Worm (Caenorhabditis elegans): Measurements from ENCODE around the gene C49F5.13.

Gene C49F5.13

DNA sequence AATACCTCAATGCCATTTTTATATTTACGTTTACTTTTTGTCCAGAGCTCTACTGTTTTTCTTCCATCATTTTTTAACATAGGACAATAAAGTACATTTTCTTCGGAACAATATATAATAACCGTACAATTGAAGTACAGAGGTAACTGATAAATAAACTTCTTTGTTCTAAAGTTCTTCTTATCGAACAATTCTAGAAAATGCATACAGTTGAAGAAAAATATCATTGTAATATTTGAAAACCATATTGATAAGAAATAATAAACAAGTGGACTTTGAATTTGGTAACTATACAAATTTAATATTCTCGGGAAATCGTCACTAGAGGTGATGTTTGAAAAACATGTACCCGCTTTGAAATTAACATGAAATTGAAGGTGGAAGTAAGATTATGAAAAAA is 35.4 kb downstream of the C49F5.13 start:
- TF ChIP-seq C04F5.9 (tag; optimal IDR thresholded peaks at IDR 0.05): no peak
- TF ChIP-seq lin-13 (GFP tag; optimal IDR thresholded peaks at IDR 0.05): no peak
- no peak for TF ChIP-seq vab-15 (tag; optimal IDR thresholded peaks at IDR 0.05)
- no peak for TF ChIP-seq swsn-7 (tag; optimal IDR thresholded peaks at IDR 0.05)
- no peak for TF ChIP-seq C34B4.2 (tag; optimal IDR thresholded peaks at IDR 0.05)
- TF ChIP-seq F16B12.6 (tag; optimal IDR thresholded peaks at IDR 0.05): no peak
- no peak for TF ChIP-seq ets-5 (GFP tag; IDR thresholded peaks at IDR 0.05)
- no peak for TF ChIP-seq mef-2 (tag; optimal IDR thresholded peaks at IDR 0.05)

DNA sequence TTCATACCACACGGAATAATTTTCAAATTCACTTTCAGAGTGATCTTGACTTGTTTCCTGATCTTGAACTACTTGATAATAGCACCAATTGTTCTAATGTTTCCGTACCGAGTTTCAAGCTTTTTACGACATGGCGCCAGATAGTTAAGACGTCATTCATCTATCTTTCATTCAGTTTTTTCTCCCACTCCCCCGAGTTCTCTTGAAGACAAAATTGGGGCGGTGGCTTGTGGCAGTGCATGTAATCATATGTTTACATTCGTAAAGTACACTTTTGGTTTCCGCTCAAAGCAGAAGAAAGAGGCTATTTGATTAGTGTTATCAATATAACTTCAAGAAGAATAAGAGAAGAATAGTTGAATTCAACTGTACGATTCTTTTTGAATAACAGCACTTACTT is 38.4 kb downstream of the C49F5.13 start:
- TF ChIP-seq tbx-2 (tag; optimal IDR thresholded peaks at IDR 0.05) (no peak), sup-37 (GFP tag; optimal IDR thresholded peaks at IDR 0.05) (no peak), nhr-77 (tag; optimal IDR thresholded peaks at IDR 0.05) (no peak), ztf-11 (tag; optimal IDR thresholded peaks at IDR 0.05) (no peak), efl-1 (optimal IDR thresholded peaks at IDR 0.05) (no peak), efl-1 (GFP tag; optimal IDR thresholded peaks at IDR 0.05 in 1 of 2) (no peak), ceh-90 (tag; optimal IDR thresholded peaks at IDR 0.05) (no peak)

DNA sequence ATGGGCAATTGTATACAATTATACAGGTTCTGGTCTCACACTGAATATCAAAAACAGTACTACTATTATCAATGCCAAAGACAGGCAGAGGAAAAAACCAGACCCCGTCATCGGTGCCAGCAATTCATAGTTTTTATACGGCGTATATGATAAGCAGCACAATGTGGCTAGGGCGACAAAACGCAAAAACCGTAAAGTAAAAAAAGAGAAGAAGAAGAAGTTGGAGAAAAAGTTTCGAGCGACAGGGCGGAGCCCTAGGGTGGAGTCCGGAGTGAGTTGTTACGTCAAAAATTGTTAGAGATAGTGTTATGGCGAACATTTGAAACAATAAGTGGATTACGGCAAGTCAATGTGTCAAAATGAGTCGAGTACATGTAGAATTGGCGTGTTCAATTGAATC is 40.4 kb downstream of the C49F5.13 start:
- TF ChIP-seq mep-1 (tag; optimal IDR thresholded peaks at IDR 0.05) (no peak), efl-1 (optimal IDR thresholded peaks at IDR 0.05) (no peak), efl-1 (GFP tag; optimal IDR thresholded peaks at IDR 0.05 in 1 of 2) (peak in 1 of 2 experiments; percentile 56), lin-35 (GFP tag; optimal IDR thresholded peaks at IDR 0.05) (peak in 1 of 2 experiments; percentile 3), sup-37 (GFP tag; optimal IDR thresholded peaks at IDR 0.05) (no peak), lin-13 (GFP tag; optimal IDR thresholded peaks at IDR 0.05) (no peak), nhr-237 (tag; optimal IDR thresholded peaks at IDR 0.05) (no peak), pqm-1 (tag; optimal IDR thresholded peaks at IDR 0.05) (no peak), swsn-7 (tag; optimal IDR thresholded peaks at IDR 0.05) (no peak), nhr-11 (tag; optimal IDR thresholded peaks at IDR 0.05) (no peak), unc-130 (tag; optimal IDR thresholded peaks at IDR 0.05) (no peak), mdl-1 (tag; optimal IDR thresholded peaks at IDR 0.05) (no peak), elt-3 (tag; optimal IDR thresholded peaks at IDR 0.05) (no peak), nhr-90 (tag; optimal IDR thresholded peaks at IDR 0.05; ENCODE audit: poor library complexity) (peak; percentile 23), mef-2 (tag; optimal IDR thresholded peaks at IDR 0.05) (no peak), elt-2 (tag; optimal IDR thresholded peaks at IDR 0.05) (peak; percentile 60), nhr-20 (tag; optimal IDR thresholded peaks at IDR 0.05) (no peak), vab-15 (tag; optimal IDR thresholded peaks at IDR 0.05) (no peak)

DNA sequence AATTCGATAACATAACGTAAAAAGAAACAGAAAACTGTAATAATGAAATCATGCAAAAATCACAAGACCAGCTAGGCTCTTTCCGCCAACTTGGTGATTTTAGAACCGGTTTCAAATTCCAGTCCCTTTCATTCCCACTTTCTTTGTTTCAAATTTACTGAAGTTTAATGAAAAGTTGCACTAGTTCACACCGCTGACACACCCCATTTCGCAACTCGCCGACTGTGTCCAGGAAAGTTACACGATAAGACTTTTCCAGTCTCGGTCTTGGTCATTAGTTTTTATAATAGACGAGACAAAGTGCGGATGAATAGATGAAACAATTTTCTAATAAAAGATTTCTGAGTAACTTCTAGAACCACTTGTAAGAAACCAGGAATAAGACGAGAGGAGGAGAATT is 42.8 kb downstream of the C49F5.13 start:
- TF ChIP-seq F16B12.6 (tag; optimal IDR thresholded peaks at IDR 0.05): no peak
- TF ChIP-seq snpc-4 (tag; optimal IDR thresholded peaks at IDR 0.05): no peak
- peak in 1 of 2 experiments; percentile 41 for TF ChIP-seq lin-35 (GFP tag; optimal IDR thresholded peaks at IDR 0.05)
- TF ChIP-seq elt-2 (tag; optimal IDR thresholded peaks at IDR 0.05): peak; percentile 28

DNA sequence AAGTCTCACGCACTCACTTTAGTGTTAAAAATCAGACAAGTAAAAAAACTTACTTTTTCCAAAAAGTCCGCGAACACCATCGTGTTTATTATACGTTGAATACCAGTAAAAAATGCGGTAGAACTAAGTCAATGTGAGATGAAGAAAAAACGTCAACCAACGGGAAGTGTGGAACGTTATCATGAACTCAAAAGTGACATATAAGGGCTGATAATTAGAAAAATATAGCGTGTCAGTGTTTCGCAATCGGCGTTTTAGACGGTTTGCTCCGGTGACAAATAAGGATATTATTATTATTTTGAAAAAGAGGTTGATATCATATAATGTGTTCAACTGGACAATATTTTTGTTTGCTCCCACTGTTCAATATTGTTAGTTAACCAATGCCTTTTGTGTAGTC is 43.7 kb downstream of the C49F5.13 start:
- no peak for TF ChIP-seq mef-2 (tag; optimal IDR thresholded peaks at IDR 0.05)
- TF ChIP-seq C04F5.9 (tag; optimal IDR thresholded peaks at IDR 0.05): no peak
- no peak for TF ChIP-seq egl-13 (tag; optimal IDR thresholded peaks at IDR 0.05)
- TF ChIP-seq ceh-63 (GFP tag; optimal IDR thresholded peaks at IDR 0.05): no peak

DNA sequence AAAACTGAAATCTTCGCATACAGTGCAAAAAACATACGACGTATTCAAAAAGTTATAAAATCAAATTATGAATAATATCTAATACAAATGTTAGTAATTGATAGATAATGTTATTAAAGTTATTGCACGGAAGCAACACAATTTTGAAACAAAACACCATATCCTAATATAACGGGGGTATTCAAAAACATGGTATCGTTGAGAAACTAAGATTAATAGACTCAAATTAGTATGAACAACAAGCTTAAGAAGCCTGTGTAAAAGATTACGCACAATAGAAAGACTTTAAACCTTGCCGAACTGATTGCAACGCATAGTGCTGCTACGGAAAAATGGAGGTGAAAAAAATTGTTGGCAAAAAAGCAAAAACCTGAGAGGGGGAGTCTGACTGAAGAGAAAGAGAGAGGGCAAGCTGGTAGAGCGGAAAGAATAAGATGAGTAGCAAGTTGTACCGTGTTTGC is 44.3 kb downstream of the C49F5.13 start, which contains the start of gene sma-5:
sma-5 (minus strand) TSS at position 51 of the 461 bp plus-strand sequence.
- TF ChIP-seq egl-27 (tag; optimal IDR thresholded peaks at IDR 0.05) (no peak), efl-1 (optimal IDR thresholded peaks at IDR 0.05) (no peak), efl-1 (GFP tag; optimal IDR thresholded peaks at IDR 0.05 in 1 of 2) (peak in 1 of 2 experiments; percentile 45)

DNA sequence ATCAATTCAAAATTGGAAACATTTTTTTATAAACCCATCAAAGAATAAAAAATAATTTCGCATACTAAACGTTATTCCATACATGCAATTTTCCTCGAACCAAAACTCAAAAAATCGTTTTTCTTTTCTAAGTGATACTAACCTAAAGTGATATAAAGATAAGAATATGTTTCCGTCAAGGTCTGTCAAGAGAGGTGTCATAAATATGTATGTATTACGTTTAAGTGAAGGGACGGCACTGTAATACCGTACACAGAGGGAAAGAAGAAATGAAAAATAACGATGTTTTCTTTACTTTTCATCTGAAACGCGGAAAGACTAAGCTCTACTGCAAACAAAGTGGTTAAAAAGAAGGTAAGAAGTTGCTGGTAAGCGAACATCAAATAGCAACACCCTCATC is 45.3 kb downstream of the C49F5.13 start:
- 0 out of 2 replicates have a peak, but pooled peaks have one; percentile 4 for TF ChIP-seq nhr-19 (GFP tag; conservative IDR thresholded peaks at IDR 0.05)
- TF ChIP-seq ama-1 (optimal IDR thresholded peaks at IDR 0.05): no peak
